Worm (Caenorhabditis elegans) whole organism, L4/young adult: ENCODE data around the gene mrp-4.

ENCODE experiments used
- W03F9.2 ChIP-seq: fragments of 150-350 bp; optimal IDR thresholded peaks from 2 replicates; lab custom pipeline; 2014; ENCODE audit warnings: missing biosample characterization, missing genetic modification characterization
- dao-5 ChIP-seq: sonication (generic microtip); optimal IDR thresholded peaks from 2 replicates; lab custom pipeline; 2016; ENCODE audit warnings: missing genotype, missing genetic modification characterization, moderate library complexity, missing compliant biosample characterization
- him-1 ChIP-seq: sonication (generic microtip); optimal IDR thresholded peaks from 2 replicates; lab custom pipeline; 2016; ENCODE audit warnings: missing genotype, missing genetic modification reagents, missing genetic modification characterization, missing compliant biosample characterization

DNA sequence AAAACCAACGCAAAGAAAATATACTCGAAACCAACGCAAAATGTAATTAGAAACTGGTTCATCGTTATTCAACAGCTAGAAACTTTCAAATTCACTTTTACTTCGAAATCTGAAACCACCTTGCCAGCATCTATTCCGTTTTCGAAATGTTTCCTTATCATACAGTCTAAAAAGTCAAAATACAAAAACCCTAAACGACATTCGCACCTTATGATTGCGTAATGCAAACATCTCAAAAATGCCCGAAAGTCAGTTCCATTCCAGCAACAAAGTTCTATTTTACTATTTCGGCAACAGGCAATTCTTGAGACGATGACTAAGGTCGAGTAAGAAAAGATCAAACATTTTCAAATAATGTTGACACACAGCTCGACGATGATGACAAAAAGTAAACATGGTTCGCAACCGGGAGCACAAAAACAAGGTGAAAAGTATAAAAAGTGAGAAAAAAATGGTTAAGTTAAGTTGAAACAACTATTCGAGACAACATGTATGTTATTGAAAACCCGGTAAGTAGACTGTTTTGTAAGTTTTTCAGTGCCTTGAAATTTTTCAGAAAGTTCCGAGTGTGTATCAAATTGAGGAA lies 32.2 kb upstream of the mrp-4 start, which contains the start of gene lec-7:
- TF ChIP-seq W03F9.2 (tag; lab: Kevin White, UChicago) (no peak), him-1 (tag; lab: Kevin White, UChicago) (no peak), dao-5 (no peak)
